Fruit fly (Drosophila melanogaster) whole organism, embryonic: Measurements from ENCODE around the gene Tlk.

Experiments used
- Asciz ChIP-seq: fragments of 200-800 bp; sonication (Bioruptor generic); optimal IDR thresholded peaks from 2 replicates; lab custom pipeline; 2017; ENCODE audit warnings: missing biosample characterization, mild to moderate bottlenecking, missing genetic modification characterization, missing genetic modification reagents
- CG10147 ChIP-seq: fragments of 200-800 bp; sonication (Bioruptor generic); optimal IDR thresholded peaks from 2 replicates; lab custom pipeline; 2019; ENCODE audit warnings: missing biosample characterization, mild to moderate bottlenecking, missing genetic modification characterization, moderate library complexity
- CG11504 ChIP-seq: fragments of 200-800 bp; sonication (Bioruptor generic); optimal IDR thresholded peaks from 3 replicates; lab custom pipeline; 2019; ENCODE audit warnings: missing biosample characterization, mild to moderate bottlenecking, missing genetic modification characterization, moderate library complexity
- CG13296 ChIP-seq: fragments of 200-800 bp; sonication (Bioruptor generic); optimal IDR thresholded peaks from 3 replicates; lab custom pipeline; 2018; ENCODE audit warnings: missing biosample characterization, mild to moderate bottlenecking, missing genetic modification characterization
- CG15514 ChIP-seq: fragments of 200-800 bp; sonication (Bioruptor generic); optimal IDR thresholded peaks from 3 replicates; lab custom pipeline; 2017; ENCODE audit warnings: missing biosample characterization, missing genetic modification characterization, mild to moderate bottlenecking, moderate library complexity, missing genetic modification reagents
- CG17361 ChIP-seq: fragments of 200-800 bp; sonication (Bioruptor generic); IDR thresholded peaks from 3 replicates; pipeline ENCODE4 v1.3.6; 2022; ENCODE audit warnings: missing biosample characterization, missing genetic modification characterization
- CG17568 ChIP-seq: fragments of 200-800 bp; sonication (Bioruptor generic); optimal IDR thresholded peaks from 2 replicates; lab custom pipeline; 2018; ENCODE audit warnings: missing biosample characterization, mild to moderate bottlenecking, missing genetic modification characterization, moderate library complexity
- CG3163 ChIP-seq: fragments of 200-800 bp; sonication (Bioruptor generic); optimal IDR thresholded peaks from 3 replicates; lab custom pipeline; 2016; ENCODE audit warnings: missing biosample characterization, missing genetic modification characterization
- CG33557 ChIP-seq: fragments of 200-800 bp; sonication (Bioruptor generic); optimal IDR thresholded peaks from 2 replicates; lab custom pipeline; 2019; ENCODE audit warnings: missing biosample characterization, mild to moderate bottlenecking, missing genetic modification characterization, moderate library complexity
- CG3995 ChIP-seq: fragments of 200-800 bp; sonication (Bioruptor generic); optimal IDR thresholded peaks from 3 replicates; lab custom pipeline; 2016; ENCODE audit warnings: missing biosample characterization, missing genetic modification characterization
- CG4707 ChIP-seq: fragments of 200-800 bp; sonication (Bioruptor generic); optimal IDR thresholded peaks from 2 replicates; lab custom pipeline; 2018; ENCODE audit warnings: missing biosample characterization, mild to moderate bottlenecking, missing genetic modification characterization, moderate library complexity
- CG8290 ChIP-seq, 3 experiments: fragments of 200-800 bp; sonication (Bioruptor generic); optimal IDR thresholded peaks; 2 replicates each; lab custom pipeline; 2016 to 2019; ENCODE audit warnings: missing biosample characterization in 3 of 3, missing genetic modification characterization in 3 of 3, mild to moderate bottlenecking in 2 of 3, moderate library complexity in 1 of 3
- CG9437 ChIP-seq: fragments of 200-800 bp; sonication (Bioruptor generic); optimal IDR thresholded peaks from 2 replicates; lab custom pipeline; 2018; ENCODE audit warnings: missing biosample characterization, mild to moderate bottlenecking, missing genetic modification characterization
- Dad ChIP-seq: fragments of 200-800 bp; sonication (Bioruptor generic); optimal IDR thresholded peaks from 3 replicates; lab custom pipeline; 2016; ENCODE audit warnings: missing biosample characterization, missing genetic modification characterization
- Deaf1 ChIP-seq: fragments of 200-800 bp; optimal IDR thresholded peaks from 3 replicates; lab custom pipeline; 2019; ENCODE audit warnings: missing biosample characterization, mild to moderate bottlenecking, missing genetic modification characterization, moderate library complexity
- Doc2 ChIP-seq: fragments of 200-800 bp; sonication (Bioruptor generic); IDR thresholded peaks from 2 replicates; pipeline ENCODE4 v1.3.6; 2022; ENCODE audit warnings: missing biosample characterization, missing genetic modification characterization
- E2f2 ChIP-seq: fragments of 200-800 bp; sonication (Bioruptor generic); IDR thresholded peaks from 2 replicates; pipeline ENCODE4 v1.3.6; 2022; ENCODE audit warnings: missing biosample characterization, missing genetic modification characterization
- Eip74EF ChIP-seq, 2 experiments: fragments of 200-800 bp in 1 of 2; fragments of >200 bp in 1 of 2; sonication (Bioruptor generic) in 1 of 2; optimal IDR thresholded peaks; 2 replicates each; lab custom pipeline; 2017 to 2019; ENCODE audit warnings: missing biosample characterization in 2 of 2, missing genetic modification characterization in 2 of 2, mild to moderate bottlenecking in 1 of 2, moderate library complexity in 1 of 2
- Nf-YB ChIP-seq: fragments of 200-800 bp; sonication (Bioruptor generic); optimal IDR thresholded peaks from 3 replicates; lab custom pipeline; 2019; ENCODE audit warnings: missing biosample characterization, mild to moderate bottlenecking, missing genetic modification characterization, moderate library complexity
- Opbp ChIP-seq: fragments of 200-800 bp; sonication (Bioruptor generic); IDR thresholded peaks from 3 replicates; pipeline ENCODE4 v1.3.6; 2022; ENCODE audit warnings: missing biosample characterization, missing genetic modification characterization; ENCODE audit not compliant: partially characterized antibody
- Optix ChIP-seq: fragments of 200-800 bp; sonication (Bioruptor generic); IDR thresholded peaks from 3 replicates; pipeline ENCODE4 v1.3.6; 2022; ENCODE audit warnings: missing biosample characterization, missing genetic modification characterization
- Ravus ChIP-seq: fragments of 200-800 bp; sonication (Bioruptor generic); IDR thresholded peaks from 2 replicates; pipeline ENCODE4 v1.3.6; 2022; ENCODE audit warnings: missing biosample characterization, missing genetic modification characterization
- Rx ChIP-seq: fragments of 200-800 bp; sonication (Bioruptor generic); IDR thresholded peaks from 2 replicates; pipeline ENCODE4 v1.3.6; 2022; ENCODE audit warnings: missing biosample characterization, missing genetic modification characterization
- Tbp ChIP-seq: fragments of >200 bp; optimal IDR thresholded peaks from 2 replicates; lab custom pipeline; 2018; ENCODE audit warnings: missing biosample characterization, missing genetic modification characterization
- YL-1 ChIP-seq: fragments of 200-800 bp; sonication (Bioruptor generic); optimal IDR thresholded peaks from 3 replicates; lab custom pipeline; 2017; ENCODE audit warnings: missing biosample characterization, mild to moderate bottlenecking, missing genetic modification characterization
- al ChIP-seq: fragments of 200-800 bp; sonication (Bioruptor generic); IDR thresholded peaks from 2 replicates; pipeline ENCODE4 v1.3.6; 2022; ENCODE audit warnings: missing biosample characterization, missing genetic modification characterization
- amos ChIP-seq: fragments of 200-800 bp; sonication (Bioruptor generic); IDR thresholded peaks from 2 replicates; pipeline ENCODE4 v1.3.6; 2022; ENCODE audit warnings: missing biosample characterization, missing genetic modification characterization; ENCODE audit not compliant: partially characterized antibody
- az2 ChIP-seq: fragments of 200-800 bp; sonication (Bioruptor generic); optimal IDR thresholded peaks from 3 replicates; lab custom pipeline; 2016; ENCODE audit warnings: missing biosample characterization, missing genetic modification characterization
- bcd ChIP-seq: fragments of 200-800 bp; sonication (Bioruptor generic); optimal IDR thresholded peaks from 2 replicates; lab custom pipeline; 2017; ENCODE audit warnings: missing biosample characterization, mild to moderate bottlenecking, missing genetic modification characterization
- cg ChIP-seq: fragments of 200-800 bp; sonication (Bioruptor generic); optimal IDR thresholded peaks from 3 replicates; lab custom pipeline; 2019; ENCODE audit warnings: missing biosample characterization, mild to moderate bottlenecking, missing genetic modification characterization, moderate library complexity
- chinmo ChIP-seq: fragments of 200-800 bp; sonication (Bioruptor generic); IDR thresholded peaks from 4 replicates; pipeline ENCODE4 v1.3.6; 2022; ENCODE audit warnings: missing biosample characterization, missing genetic modification characterization; ENCODE audit not compliant: partially characterized antibody
- dimm ChIP-seq: fragments of 200-800 bp; sonication (Bioruptor generic); IDR thresholded peaks from 2 replicates; pipeline ENCODE4 v1.3.6; 2022; ENCODE audit warnings: missing biosample characterization, missing genetic modification characterization
- fd3F ChIP-seq: fragments of 200-800 bp; sonication (Bioruptor generic); optimal IDR thresholded peaks from 2 replicates; lab custom pipeline; 2018; ENCODE audit warnings: missing biosample characterization, mild to moderate bottlenecking, missing genetic modification characterization, moderate library complexity
- grn ChIP-seq: fragments of 200-800 bp; sonication (Bioruptor generic); optimal IDR thresholded peaks from 3 replicates; lab custom pipeline; 2017; ENCODE audit warnings: missing biosample characterization, missing genetic modification characterization
- ham ChIP-seq: fragments of 200-800 bp; sonication (Bioruptor generic); IDR thresholded peaks from 2 replicates; pipeline ENCODE4 v1.3.6; 2022; ENCODE audit warnings: missing biosample characterization, missing genetic modification characterization
- insv ChIP-seq, 2 experiments: fragments of 200-800 bp; sonication (Bioruptor generic); optimal IDR thresholded peaks; 3 replicates each; lab custom pipeline; 2016 to 2018; ENCODE audit warnings: missing biosample characterization in 2 of 2, missing genetic modification characterization in 2 of 2
- jing ChIP-seq: fragments of 200-800 bp; sonication (Bioruptor generic); optimal IDR thresholded peaks from 2 replicates; lab custom pipeline; 2018; ENCODE audit warnings: missing biosample characterization, mild to moderate bottlenecking, missing genetic modification characterization
- klu ChIP-seq: fragments of 200-800 bp; sonication (Bioruptor generic); IDR thresholded peaks from 2 replicates; pipeline ENCODE4 v1.3.6; 2022; ENCODE audit warnings: missing biosample characterization, missing genetic modification characterization
- mld ChIP-seq: fragments of 200-800 bp; sonication (Bioruptor generic); IDR thresholded peaks from 3 replicates; pipeline ENCODE4 v1.3.6; 2022; ENCODE audit warnings: missing biosample characterization, missing genetic modification characterization; ENCODE audit not compliant: partially characterized antibody
- oc ChIP-seq: fragments of 200-800 bp; sonication (Bioruptor generic); optimal IDR thresholded peaks from 2 replicates; lab custom pipeline; 2018; ENCODE audit warnings: missing biosample characterization, mild to moderate bottlenecking, missing genetic modification characterization, moderate library complexity
- org-1 ChIP-seq: fragments of 200-800 bp; sonication (Bioruptor generic); optimal IDR thresholded peaks from 2 replicates; lab custom pipeline; 2017; ENCODE audit warnings: missing biosample characterization, missing genetic modification characterization
- p53 ChIP-seq: fragments of 200-800 bp; sonication (Bioruptor generic); optimal IDR thresholded peaks from 2 replicates; lab custom pipeline; 2016; ENCODE audit warnings: missing biosample characterization, missing genetic modification characterization
- scrt ChIP-seq: fragments of 200-800 bp; sonication (Bioruptor generic); optimal IDR thresholded peaks from 2 replicates; lab custom pipeline; 2018; ENCODE audit warnings: missing biosample characterization, mild to moderate bottlenecking, missing genetic modification characterization, moderate library complexity
- sens-2 ChIP-seq: fragments of 200-800 bp; sonication (Bioruptor generic); IDR thresholded peaks from 2 replicates; pipeline ENCODE4 v1.3.6; 2022; ENCODE audit warnings: missing biosample characterization, missing genetic modification characterization
- tll ChIP-seq, 2 experiments: fragments of 200-800 bp in 1 of 2; fragments of >200 bp in 1 of 2; sonication (Bioruptor generic) in 1 of 2; optimal IDR thresholded peaks; 2 replicates each; lab custom pipeline; 2017 to 2019; ENCODE audit warnings: missing biosample characterization in 2 of 2, missing genetic modification characterization in 2 of 2, mild to moderate bottlenecking in 1 of 2, moderate library complexity in 1 of 2
- tup ChIP-seq: fragments of 200-800 bp; sonication (Bioruptor generic); optimal IDR thresholded peaks from 2 replicates; lab custom pipeline; 2016; ENCODE audit warnings: missing biosample characterization, mild to moderate bottlenecking, missing genetic modification characterization, moderate library complexity
- tx ChIP-seq: fragments of 200-800 bp; sonication (Bioruptor generic); optimal IDR thresholded peaks from 2 replicates; lab custom pipeline; 2016; ENCODE audit warnings: missing biosample characterization, missing genetic modification characterization
- unc-4 ChIP-seq: fragments of 200-800 bp; sonication (Bioruptor generic); IDR thresholded peaks from 2 replicates; pipeline ENCODE4 v1.3.6; 2022; ENCODE audit warnings: missing biosample characterization, missing genetic modification characterization; ENCODE audit not compliant: partially characterized antibody
- wor ChIP-seq: fragments of 200-800 bp; sonication (Bioruptor generic); IDR thresholded peaks from 2 replicates; pipeline ENCODE4 v1.3.6; 2022; ENCODE audit warnings: missing biosample characterization, missing genetic modification characterization

Tlk gene

DNA sequence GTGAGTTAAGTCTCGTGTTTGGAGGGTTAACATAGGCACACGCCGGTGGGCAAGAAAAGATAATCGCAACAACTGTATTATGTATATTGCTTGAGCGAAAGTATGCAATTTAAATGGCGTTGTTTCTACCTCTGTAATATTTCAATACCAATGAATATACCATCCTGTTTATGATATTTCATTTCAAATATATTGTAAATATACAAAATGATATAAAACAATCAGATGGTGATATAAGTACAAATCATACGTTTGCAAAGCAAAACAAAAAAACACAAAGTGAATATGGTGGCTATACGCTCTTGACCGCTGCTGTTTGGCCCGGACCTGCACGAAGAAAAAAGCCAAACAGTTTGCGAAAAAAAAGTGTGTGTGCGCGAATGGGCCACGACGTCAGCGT lies 28.4 kb downstream of the Tlk start (continued):
- no peak for TF ChIP-seq p53 (GFP tag; lab: Kevin White, UChicago)
- TF ChIP-seq insv (GFP tag; optimal IDR thresholded peaks at IDR 0.05; lab: Kevin White, UChicago), result no peak
- no peak for TF ChIP-seq tll (GFP tag; optimal IDR thresholded peaks at IDR 0.05; lab: Kevin White, UChicago)
- TF ChIP-seq dimm (GFP tag; lab: Robert Waterston, UW), result 0 out of 2 replicates have a peak, but pooled peaks have one; percentile 3
- TF ChIP-seq Tbp (GFP tag; lab: Kevin White, UChicago), result no peak
- peak; percentile 83 for TF ChIP-seq CG11504 (tag; lab: Kevin White, UChicago)
- no peak for TF ChIP-seq amos (GFP tag; lab: Robert Waterston, UW)
- no peak for TF ChIP-seq ham (GFP tag; lab: Robert Waterston, UW)
- TF ChIP-seq grn (GFP tag; lab: Kevin White, UChicago), result no peak
- TF ChIP-seq CG17361 (GFP tag; lab: Robert Waterston, UW), result peak; percentile 76; the same call in 2 of the 3 replicates
- no peak for TF ChIP-seq CG8290 (GFP tag; optimal IDR thresholded peaks at IDR 0.05; lab: Kevin White, UChicago)
- TF ChIP-seq CG8290 (tag; optimal IDR thresholded peaks at IDR 0.05; lab: Kevin White, UChicago), result peak in 1 of 2 experiments; percentile 44
- TF ChIP-seq E2f2 (GFP tag; lab: Robert Waterston, UW), result peak; percentile 41; the same call in 1 of the 2 replicates
- no peak for TF ChIP-seq Optix (GFP tag; lab: Robert Waterston, UW)
- TF ChIP-seq tx (GFP tag; lab: Kevin White, UChicago), result no peak
- peak; percentile 27; the same call in 1 of the 2 replicates for TF ChIP-seq klu (GFP tag; lab: Robert Waterston, UW)
- TF ChIP-seq Dad (GFP tag; lab: Kevin White, UChicago), result no peak
- peak; percentile 55 for TF ChIP-seq az2 (GFP tag; lab: Kevin White, UChicago)
- peak; percentile 62 for TF ChIP-seq CG15514 (GFP tag; lab: Kevin White, UChicago)
- peak; percentile 8 for TF ChIP-seq YL-1 (GFP tag; lab: Kevin White, UChicago)
- peak in 1 of 2 experiments; percentile 46 for TF ChIP-seq Eip74EF (GFP tag; optimal IDR thresholded peaks at IDR 0.05; lab: Kevin White, UChicago)
- peak; percentile 48 for TF ChIP-seq oc (tag; lab: Kevin White, UChicago)
- peak; percentile 48; the same call in 1 of the 2 replicates for TF ChIP-seq al (GFP tag; lab: Robert Waterston, UW)
- 0 out of 2 replicates have a peak, but pooled peaks have one; percentile 4 for TF ChIP-seq Rx (GFP tag; lab: Robert Waterston, UW)
- peak; percentile 79 for TF ChIP-seq bcd
- peak; percentile 59 for TF ChIP-seq CG9437 (GFP tag; lab: Kevin White, UChicago)
- TF ChIP-seq chinmo, result no peak
- peak; percentile 40 for TF ChIP-seq Nf-YB (GFP tag; lab: Kevin White, UChicago)
- no peak for TF ChIP-seq CG3163 (GFP tag; lab: Kevin White, UChicago)
- TF ChIP-seq Ravus, result peak; percentile 17
- no peak for TF ChIP-seq CG4707 (GFP tag; lab: Kevin White, UChicago)
- peak; percentile 45 for TF ChIP-seq CG17568 (GFP tag; lab: Kevin White, UChicago)
- peak; percentile 34; the same call in 1 of the 2 replicates for TF ChIP-seq sens-2 (GFP tag; lab: Robert Waterston, UW)
- TF ChIP-seq Asciz (GFP tag; lab: Kevin White, UChicago), result peak; percentile 52
- TF ChIP-seq CG33557 (GFP tag; lab: Kevin White, UChicago), result peak; percentile 18
- peak; percentile 23; the same call in 1 of the 2 replicates for TF ChIP-seq wor
- TF ChIP-seq Deaf1 (tag; lab: Kevin White, UChicago), result peak; percentile 1
- peak; percentile 1 for TF ChIP-seq tup (GFP tag; lab: Kevin White, UChicago)
- no peak for TF ChIP-seq unc-4 (GFP tag; lab: Robert Waterston, UW)
- peak; percentile 62 for TF ChIP-seq fd3F (GFP tag; lab: Kevin White, UChicago)
- peak; percentile 19 for TF ChIP-seq jing
- peak; percentile 82 for TF ChIP-seq CG10147
- no peak for TF ChIP-seq mld (GFP tag; lab: Robert Waterston, UW)
- TF ChIP-seq CG13296 (GFP tag; lab: Kevin White, UChicago), result peak; percentile 74
- TF ChIP-seq Doc2 (GFP tag; lab: Robert Waterston, UW), result no peak
- peak; percentile 71 for TF ChIP-seq scrt (GFP tag; lab: Kevin White, UChicago)
- TF ChIP-seq org-1 (GFP tag; lab: Kevin White, UChicago), result peak; percentile 68
- no peak for TF ChIP-seq cg (GFP tag; lab: Kevin White, UChicago)
- no peak for TF ChIP-seq CG3995 (GFP tag; lab: Kevin White, UChicago)
- TF ChIP-seq Opbp (GFP tag; lab: Robert Waterston, UW), result no peak
